Fruit fly (Drosophila melanogaster) whole organism, embryonic: ENCODE data around the gene CG7006.

Experiments used
- Adf1 ChIP-seq: fragments of 200-800 bp; sonication (Bioruptor generic); IDR thresholded peaks from 2 replicates; pipeline ENCODE4 v1.3.6; 2022; ENCODE audit warnings: missing biosample characterization, missing genetic modification characterization
- Aef1 ChIP-seq: fragments of 200-800 bp; sonication (Bioruptor generic); IDR thresholded peaks from 3 replicates; pipeline ENCODE4 v1.3.6; 2022; ENCODE audit warnings: missing biosample characterization, missing genetic modification characterization
- CG13624 ChIP-seq: fragments of 200-800 bp; sonication (Bioruptor generic); optimal IDR thresholded peaks from 2 replicates; lab custom pipeline; 2016; ENCODE audit warnings: missing biosample characterization, missing genetic modification characterization
- CG17568 ChIP-seq: fragments of 200-800 bp; sonication (Bioruptor generic); optimal IDR thresholded peaks from 2 replicates; lab custom pipeline; 2018; ENCODE audit warnings: missing biosample characterization, mild to moderate bottlenecking, missing genetic modification characterization, moderate library complexity
- Usf ChIP-seq: fragments of 200-800 bp; sonication (Bioruptor generic); optimal IDR thresholded peaks from 2 replicates; lab custom pipeline; 2017; ENCODE audit warnings: missing genotype, missing biosample characterization, missing genetic modification characterization
- YL-1 ChIP-seq: fragments of 200-800 bp; sonication (Bioruptor generic); optimal IDR thresholded peaks from 3 replicates; lab custom pipeline; 2017; ENCODE audit warnings: missing biosample characterization, mild to moderate bottlenecking, missing genetic modification characterization
- cg ChIP-seq: fragments of 200-800 bp; sonication (Bioruptor generic); optimal IDR thresholded peaks from 3 replicates; lab custom pipeline; 2019; ENCODE audit warnings: missing biosample characterization, mild to moderate bottlenecking, missing genetic modification characterization, moderate library complexity
- pros ChIP-seq: fragments of 200-800 bp; sonication (Bioruptor generic); optimal IDR thresholded peaks from 3 replicates; lab custom pipeline; 2019; ENCODE audit warnings: missing biosample characterization, mild to moderate bottlenecking, missing genetic modification characterization, moderate library complexity

dm6 chr3R:24851429-24851828, 1.0 kb downstream of the CG7006 start, which contains the start of gene Nct:
- TF ChIP-seq CG13624 (GFP tag; lab: Kevin White, UChicago) (no peak), Adf1 (GFP tag; lab: Robert Waterston, UW) (no peak), Usf (GFP tag; lab: Kevin White, UChicago) (no peak), CG17568 (GFP tag; lab: Kevin White, UChicago) (no peak), cg (GFP tag; lab: Kevin White, UChicago) (no peak), Aef1 (GFP tag; lab: Robert Waterston, UW) (no peak), pros (GFP tag; lab: Kevin White, UChicago) (no peak), YL-1 (peak; percentile 43)
